Worm (Caenorhabditis elegans) whole organism, L4 larva: Measurements from ENCODE around the gene F48E8.2.
A peak's percentile ranks its signal among the peaks of the same experiment; 100 is the strongest.

ENCODE experiments used
- F37D6.2 ChIP-seq: sonication (generic microtip); optimal IDR thresholded peaks from 2 replicates; lab custom pipeline; 2016; ENCODE audit warnings: mild to moderate bottlenecking, missing genetic modification characterization, missing compliant biosample characterization
- aha-1 ChIP-seq: fragments of 150-350 bp; peaks from one replicate; lab custom pipeline; 2014; ENCODE audit warnings: missing biosample characterization, missing genetic modification characterization
- ceh-28 ChIP-seq: fragments of 150-350 bp; optimal IDR thresholded peaks from 2 replicates; lab custom pipeline; 2014; ENCODE audit warnings: missing biosample characterization, missing genetic modification reagents, missing genetic modification characterization
- ceh-32 ChIP-seq: sonication (generic microtip); optimal IDR thresholded peaks from 2 replicates; lab custom pipeline; 2016; ENCODE audit warnings: mild to moderate bottlenecking, missing genetic modification characterization, missing compliant biosample characterization; ENCODE audit not compliant: poor library complexity
- ceh-44 ChIP-seq: fragments of 200-800 bp; sonication (Bioruptor generic); IDR thresholded peaks from 2 replicates; pipeline ENCODE4 v1.3.6; 2022; ENCODE audit warnings: missing genetic modification reagents, missing genetic modification characterization, missing compliant biosample characterization
- dmd-6 ChIP-seq: fragments of 200-800 bp; sonication (Bioruptor generic); IDR thresholded peaks from 2 replicates; pipeline ENCODE4 v1.3.6; 2022; ENCODE audit warnings: missing genetic modification reagents, missing genetic modification characterization, missing compliant biosample characterization
- dpl-1 ChIP-seq: fragments of 150-350 bp; optimal IDR thresholded peaks from 2 replicates; lab custom pipeline; 2014; ENCODE audit warnings: missing biosample characterization, missing genetic modification reagents, missing genetic modification characterization
- dve-1 ChIP-seq: sonication (generic microtip); optimal IDR thresholded peaks from 2 replicates; lab custom pipeline; 2017; ENCODE audit warnings: antibody characterized with exemption, mild to moderate bottlenecking, missing genetic modification characterization, missing compliant biosample characterization; ENCODE audit not compliant: insufficient read depth
- hif-1 ChIP-seq, 2 experiments: sonication (generic microtip); optimal IDR thresholded peaks; 2 replicates each; lab custom pipeline; 2016 to 2017; ENCODE audit warnings: missing compliant biosample characterization in 2 of 2, missing genetic modification characterization in 2 of 2, missing genetic modification reagents in 2 of 2, missing genotype in 2 of 2, mild to moderate bottlenecking in 1 of 2
- hmg-1.1 ChIP-seq: fragments of 200-800 bp; sonication (Bioruptor generic); IDR thresholded peaks from 2 replicates; pipeline ENCODE4 v1.3.6; 2022; ENCODE audit warnings: missing genetic modification reagents, missing genetic modification characterization, missing compliant biosample characterization
- jun-1 ChIP-seq: fragments of 150-350 bp; optimal IDR thresholded peaks from 2 replicates; lab custom pipeline; 2014; ENCODE audit warnings: missing biosample characterization, missing genetic modification reagents, missing genetic modification characterization
- lim-7 ChIP-seq: fragments of 200-800 bp; sonication (Bioruptor generic); IDR thresholded peaks from 2 replicates; pipeline ENCODE4 v1.3.6; 2022; ENCODE audit warnings: missing genetic modification characterization, missing compliant biosample characterization
- lin-1 ChIP-seq: fragments of 200-800 bp; sonication (Bioruptor generic); IDR thresholded peaks from 2 replicates; pipeline ENCODE4 v1.3.6; 2022; ENCODE audit warnings: missing genetic modification reagents, missing genetic modification characterization, missing compliant biosample characterization
- madf-9 ChIP-seq: fragments of 200-800 bp; sonication (Bioruptor generic); conservative IDR thresholded peaks from 2 replicates; pipeline ENCODE4 v1.3.6; 2022; ENCODE audit warnings: missing genetic modification reagents, missing genetic modification characterization, missing compliant biosample characterization
- mes-2 ChIP-seq: sonication (generic microtip); optimal IDR thresholded peaks from 2 replicates; lab custom pipeline; 2016; ENCODE audit warnings: missing genotype, mild to moderate bottlenecking, missing genetic modification characterization, missing compliant biosample characterization; ENCODE audit not compliant: poor library complexity, severe bottlenecking
- mxl-3 ChIP-seq: fragments of 200-800 bp; sonication (Bioruptor generic); optimal IDR thresholded peaks from 2 replicates; lab custom pipeline; 2018; ENCODE audit warnings: mild to moderate bottlenecking, missing genetic modification characterization, missing compliant biosample characterization
- nhr-111 ChIP-seq: fragments of 200-800 bp; sonication (Bioruptor generic); optimal IDR thresholded peaks from 2 replicates; lab custom pipeline; 2018; ENCODE audit warnings: mild to moderate bottlenecking, missing genetic modification characterization, missing compliant biosample characterization
- nhr-41 ChIP-seq: fragments of 200-800 bp; sonication (Bioruptor generic); IDR thresholded peaks from 2 replicates; pipeline ENCODE4 v1.3.6; 2022; ENCODE audit warnings: missing genetic modification reagents, missing genetic modification characterization, missing compliant biosample characterization
- pha-4 ChIP-seq, 2 experiments: fragments of 150-350 bp in 1 of 2; fragments of 200-800 bp in 1 of 2; sonication (Bioruptor generic) in 1 of 2; IDR thresholded peaks in 1 of 2; optimal IDR thresholded peaks in 1 of 2; 2 replicates each; pipeline versions ENCODE4 v1.3.6 to Lab custom; 2014 to 2022; ENCODE audit warnings: missing genetic modification characterization in 2 of 2, missing genetic modification reagents in 2 of 2, missing biosample characterization in 1 of 2, missing compliant biosample characterization in 1 of 2
- set-16 ChIP-seq: fragments of 200-800 bp; sonication (Bioruptor generic); IDR thresholded peaks from 2 replicates; pipeline ENCODE4 v1.3.6; 2022; ENCODE audit warnings: missing genetic modification reagents, missing genetic modification characterization, missing compliant biosample characterization
- skn-1 ChIP-seq: fragments of 150-350 bp; optimal IDR thresholded peaks from 2 replicates; lab custom pipeline; 2014; ENCODE audit warnings: missing biosample characterization, missing genetic modification characterization
- unc-130 ChIP-seq: sonication (generic microtip); optimal IDR thresholded peaks from 2 replicates; lab custom pipeline; 2016; ENCODE audit warnings: missing genetic modification reagents, missing genetic modification characterization, missing compliant biosample characterization
- unc-62 ChIP-seq, 3 experiments: fragments of 150-350 bp in 1 of 3; sonication (generic microtip); optimal IDR thresholded peaks in 2 of 3; peaks in 1 of 3; 1 replicate in 1 of 3; 2 replicates in 2 of 3; lab custom pipeline; 2014 to 2017; ENCODE audit warnings: missing biosample characterization in 3 of 3, missing genetic modification characterization in 3 of 3, missing genetic modification reagents in 3 of 3, missing genotype in 1 of 3
- zip-2 ChIP-seq: fragments of 150-350 bp; optimal IDR thresholded peaks from 2 replicates; lab custom pipeline; 2014; ENCODE audit warnings: missing biosample characterization, missing genetic modification characterization
- ztf-7 ChIP-seq: fragments of 150-350 bp; optimal IDR thresholded peaks from 2 replicates; lab custom pipeline; 2014; ENCODE audit warnings: missing biosample characterization, missing genetic modification characterization

F48E8.2 gene

ce11 chrIII:5474176-5474575 lies 10.0 kb downstream of the F48E8.2 start, which contains the start of gene lon-1:
TSS of gene lon-1 (plus strand) at chrIII:5474476.
- no peak for TF ChIP-seq dve-1 (tag; lab: Kevin White, UChicago)
- no peak for TF ChIP-seq dmd-6 (GFP tag; lab: Robert Waterston, UW)
- peak; percentile 16 for TF ChIP-seq mxl-3 (GFP tag; lab: Kevin White, UChicago)

- TF ChIP-seq ceh-44, result no peak
- TF ChIP-seq aha-1 (tag; lab: Kevin White, UChicago), result peak; percentile 48
These were observed 13.8 kb downstream of the F48E8.2 start, which contains the start of gene R02F2.10 for ce11 chrIII:5478011-5478410. TSS of gene R02F2.10 (plus strand) at chrIII:5478311.

ce11 chrIII:5478824-5479368 lies 14.7 kb downstream of the F48E8.2 start, which contains the start of the genes R02F2.6 and R02F2.5:
TSS of gene R02F2.6 (minus strand) at chrIII:5478924.
TSS of gene R02F2.5 (plus strand) at chrIII:5479318.
- TF ChIP-seq ceh-28 (tag; lab: Kevin White, UChicago) (no peak), skn-1 (tag; lab: Kevin White, UChicago) (no peak), jun-1 (tag; lab: Kevin White, UChicago) (no peak), zip-2 (tag; lab: Kevin White, UChicago) (no peak), nhr-41 (GFP tag; lab: Robert Waterston, UW) (no peak), set-16 (GFP tag; lab: Robert Waterston, UW) (peak; percentile 48; the same call in 1 of the 2 replicates), aha-1 (tag; lab: Kevin White, UChicago) (peak; percentile 83)

ce11 chrIII:5479493-5480167 lies 15.5 kb downstream of the F48E8.2 start:
- TF ChIP-seq hmg-1.1 (0 out of 2 replicates have a peak, but pooled peaks have one; percentile 9), unc-62 (GFP tag; optimal IDR thresholded peaks at IDR 0.05 in 1 of 2; lab: Kevin White, UChicago) (no peak), unc-62 (tag; optimal IDR thresholded peaks at IDR 0.05; lab: Kevin White, UChicago) (no peak), ceh-28 (tag; lab: Kevin White, UChicago) (peak; percentile 86), set-16 (GFP tag; lab: Robert Waterston, UW) (peak; percentile 91), ztf-7 (tag; lab: Kevin White, UChicago) (no peak), lim-7 (GFP tag; lab: Robert Waterston, UW) (0 out of 2 replicates have a peak, but pooled peaks have one; percentile 45)

ce11 chrIII:5483738-5484315 lies 19.6 kb downstream of the F48E8.2 start, which contains the start of the genes R02F2.7 and R02F2.4:
TSS of gene R02F2.7 (minus strand) at chrIII:5483773.
TSS of gene R02F2.4 (plus strand) at chrIII:5484289.
- TF ChIP-seq dpl-1, result peak; percentile 74
- TF ChIP-seq lin-1, result no peak
- peak; percentile 22 for TF ChIP-seq unc-130 (GFP tag; lab: Kevin White, UChicago)
- TF ChIP-seq mes-2, result peak; percentile 41
- TF ChIP-seq, all 104 proteins: peak for 3

- TF ChIP-seq pha-4 (GFP tag; IDR thresholded peaks at IDR 0.05; lab: Robert Waterston, UW), result no peak
- no peak for TF ChIP-seq pha-4 (tag; optimal IDR thresholded peaks at IDR 0.05; lab: Kevin White, UChicago)
- no peak for TF ChIP-seq ceh-32 (tag; lab: Kevin White, UChicago)
These were observed 22.2 kb downstream of the F48E8.2 start for ce11 chrIII:5486345-5486744.

ce11 chrIII:5487087-5487603 lies 23.0 kb downstream of the F48E8.2 start, which contains the start of gene osg-1:
TSS of gene osg-1 (plus strand) at chrIII:5487553.
- TF ChIP-seq F37D6.2, result no peak
- no peak for TF ChIP-seq nhr-111 (GFP tag; lab: Kevin White, UChicago)
- no peak for TF ChIP-seq madf-9 (GFP tag; lab: Robert Waterston, UW)
- no peak for TF ChIP-seq lim-7 (GFP tag; lab: Robert Waterston, UW)
- no peak for TF ChIP-seq hif-1 (tag; optimal IDR thresholded peaks at IDR 0.05; lab: Kevin White, UChicago)
